Worm (Caenorhabditis elegans) whole organism, midembryonic: Measurements from ENCODE around the gene ZK546.4.

Experiments
- T22C8.4 ChIP-seq: fragments of 200-800 bp; sonication (Bioruptor generic); IDR thresholded peaks from 2 replicates; pipeline ENCODE4 v1.3.6; 2022; ENCODE audit warnings: missing genetic modification characterization, missing compliant biosample characterization
- flt-1 ChIP-seq: fragments of 200-800 bp; sonication (Bioruptor generic); IDR thresholded peaks from 2 replicates; pipeline ENCODE4 v1.3.6; 2022; ENCODE audit warnings: missing genetic modification characterization, missing compliant biosample characterization
- ref-1 ChIP-seq: fragments of 200-800 bp; sonication (Bioruptor generic); conservative IDR thresholded peaks from 2 replicates; pipeline ENCODE4 v1.3.6; 2022; ENCODE audit warnings: missing genetic modification reagents, missing genetic modification characterization, missing compliant biosample characterization
- ztf-23 ChIP-seq: fragments of 200-800 bp; sonication (Bioruptor generic); IDR thresholded peaks from 2 replicates; pipeline ENCODE4 v1.3.6; 2022; ENCODE audit warnings: missing genetic modification reagents, missing genetic modification characterization, missing compliant biosample characterization

ce11 chrII:4892594-4892993, 45.2 kb upstream of the ZK546.4 start, which contains the start of gene msp-33:
- TF ChIP-seq ref-1 (GFP tag; lab: Robert Waterston, UW), result no peak
- TF ChIP-seq T22C8.4, result no peak
- no peak for TF ChIP-seq flt-1 (GFP tag; lab: Robert Waterston, UW)
- no peak for TF ChIP-seq ztf-23
